Fruit fly (Drosophila melanogaster) whole organism, embryonic: Measurements from ENCODE around the gene CG16953.

Source experiments
- B-H1 ChIP-seq: fragments of 200-800 bp; sonication (Bioruptor generic); IDR thresholded peaks from 3 replicates; pipeline ENCODE4 v1.3.6; 2022; ENCODE audit warnings: missing biosample characterization, missing genetic modification characterization
- C15 ChIP-seq: fragments of 200-800 bp; sonication (Bioruptor generic); IDR thresholded peaks from 3 replicates; pipeline ENCODE4 v1.3.6; 2022; ENCODE audit warnings: missing biosample characterization, missing genetic modification characterization
- CG11504 ChIP-seq: fragments of 200-800 bp; sonication (Bioruptor generic); optimal IDR thresholded peaks from 3 replicates; lab custom pipeline; 2019; ENCODE audit warnings: missing biosample characterization, mild to moderate bottlenecking, missing genetic modification characterization, moderate library complexity
- CG11560 ChIP-seq: fragments of 200-800 bp; sonication (Bioruptor generic); IDR thresholded peaks from 3 replicates; pipeline ENCODE4 v1.3.6; 2022; ENCODE audit warnings: missing biosample characterization, missing genetic modification characterization
- CG1233 ChIP-seq: fragments of 200-800 bp; sonication (Bioruptor generic); optimal IDR thresholded peaks from 4 replicates; lab custom pipeline; 2018; ENCODE audit warnings: missing biosample characterization, mild to moderate bottlenecking, missing genetic modification characterization
- CG12769 ChIP-seq: fragments of 200-800 bp; sonication (Bioruptor generic); optimal IDR thresholded peaks from 2 replicates; lab custom pipeline; 2019; ENCODE audit warnings: missing biosample characterization, mild to moderate bottlenecking, missing genetic modification characterization, moderate library complexity
- CG13624 ChIP-seq: fragments of 200-800 bp; sonication (Bioruptor generic); optimal IDR thresholded peaks from 2 replicates; lab custom pipeline; 2016; ENCODE audit warnings: missing biosample characterization, missing genetic modification characterization
- CG14050 ChIP-seq: fragments of 200-800 bp; sonication (Bioruptor generic); IDR thresholded peaks from 3 replicates; pipeline ENCODE4 v1.3.6; 2022; ENCODE audit warnings: missing biosample characterization, missing genetic modification characterization
- CG15514 ChIP-seq: fragments of 200-800 bp; sonication (Bioruptor generic); optimal IDR thresholded peaks from 3 replicates; lab custom pipeline; 2017; ENCODE audit warnings: missing biosample characterization, missing genetic modification characterization, mild to moderate bottlenecking, moderate library complexity, missing genetic modification reagents
- CG17385 ChIP-seq: fragments of 200-800 bp; sonication (Bioruptor generic); optimal IDR thresholded peaks from 3 replicates; lab custom pipeline; 2018; ENCODE audit warnings: missing biosample characterization, mild to moderate bottlenecking, missing genetic modification characterization
- CG17912 ChIP-seq: fragments of 200-800 bp; sonication (Bioruptor generic); optimal IDR thresholded peaks from 2 replicates; lab custom pipeline; 2018; ENCODE audit warnings: missing biosample characterization, mild to moderate bottlenecking, missing genetic modification characterization
- CG4328 ChIP-seq: fragments of 200-800 bp; sonication (Bioruptor generic); optimal IDR thresholded peaks from 3 replicates; lab custom pipeline; 2017; ENCODE audit warnings: missing biosample characterization, missing genetic modification reagents, missing genetic modification characterization
- CG8290 ChIP-seq, 3 experiments: fragments of 200-800 bp; sonication (Bioruptor generic); optimal IDR thresholded peaks; 2 replicates each; lab custom pipeline; 2016 to 2019; ENCODE audit warnings: missing biosample characterization in 3 of 3, missing genetic modification characterization in 3 of 3, mild to moderate bottlenecking in 2 of 3, moderate library complexity in 1 of 3
- CG9609 ChIP-seq: fragments of 200-800 bp; sonication (Bioruptor generic); optimal IDR thresholded peaks from 3 replicates; lab custom pipeline; 2016; ENCODE audit warnings: missing biosample characterization, missing genetic modification characterization
- D19B ChIP-seq: fragments of 200-800 bp; sonication (Bioruptor generic); optimal IDR thresholded peaks from 2 replicates; lab custom pipeline; 2017; ENCODE audit warnings: missing biosample characterization, mild to moderate bottlenecking, missing genetic modification characterization
- Dip3 ChIP-seq: fragments of 200-800 bp; sonication (Bioruptor generic); optimal IDR thresholded peaks from 3 replicates; lab custom pipeline; 2016; ENCODE audit warnings: missing biosample characterization, missing genetic modification characterization
- Drgx ChIP-seq: fragments of 200-800 bp; sonication (Bioruptor generic); IDR thresholded peaks from 2 replicates; pipeline ENCODE4 v1.3.6; 2022; ENCODE audit warnings: missing biosample characterization, missing genetic modification characterization
- E2f2 ChIP-seq: fragments of 200-800 bp; sonication (Bioruptor generic); IDR thresholded peaks from 2 replicates; pipeline ENCODE4 v1.3.6; 2022; ENCODE audit warnings: missing biosample characterization, missing genetic modification characterization
- Fer3 ChIP-seq: fragments of 200-800 bp; sonication (Bioruptor generic); optimal IDR thresholded peaks from 2 replicates; lab custom pipeline; 2018; ENCODE audit warnings: missing biosample characterization, mild to moderate bottlenecking, missing genetic modification characterization, moderate library complexity
- HmgD ChIP-seq: fragments of 200-800 bp; sonication (Bioruptor generic); optimal IDR thresholded peaks from 3 replicates; lab custom pipeline; 2016; ENCODE audit warnings: missing biosample characterization, missing genetic modification characterization
- Hr39 ChIP-seq: fragments of >200 bp; optimal IDR thresholded peaks from 2 replicates; lab custom pipeline; 2017
- MESR4 ChIP-seq: fragments of 200-800 bp; sonication (Bioruptor generic); optimal IDR thresholded peaks from 2 replicates; lab custom pipeline; 2018; ENCODE audit warnings: missing biosample characterization, mild to moderate bottlenecking, missing genetic modification characterization, moderate library complexity
- Nf-YB ChIP-seq: fragments of 200-800 bp; sonication (Bioruptor generic); optimal IDR thresholded peaks from 3 replicates; lab custom pipeline; 2019; ENCODE audit warnings: missing biosample characterization, mild to moderate bottlenecking, missing genetic modification characterization, moderate library complexity
- Optix ChIP-seq: fragments of 200-800 bp; sonication (Bioruptor generic); IDR thresholded peaks from 3 replicates; pipeline ENCODE4 v1.3.6; 2022; ENCODE audit warnings: missing biosample characterization, missing genetic modification characterization
- Ravus ChIP-seq: fragments of 200-800 bp; sonication (Bioruptor generic); IDR thresholded peaks from 2 replicates; pipeline ENCODE4 v1.3.6; 2022; ENCODE audit warnings: missing biosample characterization, missing genetic modification characterization
- Six4 ChIP-seq: fragments of 200-800 bp; sonication (Bioruptor generic); optimal IDR thresholded peaks from 2 replicates; lab custom pipeline; 2016; ENCODE audit warnings: missing biosample characterization, missing genetic modification characterization
- Ssrp ChIP-seq: fragments of 200-800 bp; sonication (Bioruptor generic); optimal IDR thresholded peaks from 2 replicates; lab custom pipeline; 2018; ENCODE audit warnings: missing biosample characterization, mild to moderate bottlenecking, missing genetic modification characterization, moderate library complexity
- ap ChIP-seq: fragments of 200-800 bp; sonication (Bioruptor generic); IDR thresholded peaks from 2 replicates; pipeline ENCODE4 v1.3.6; 2022; ENCODE audit warnings: missing biosample characterization, missing genetic modification characterization
- ase ChIP-seq: fragments of 200-800 bp; sonication (Bioruptor generic); IDR thresholded peaks from 3 replicates; pipeline ENCODE4 v1.3.6; 2022; ENCODE audit warnings: missing biosample characterization, missing genetic modification characterization
- dmrt11E ChIP-seq: fragments of 200-800 bp; sonication (Bioruptor generic); optimal IDR thresholded peaks from 3 replicates; lab custom pipeline; 2018; ENCODE audit warnings: missing biosample characterization, mild to moderate bottlenecking, missing genetic modification characterization, moderate library complexity
- eve ChIP-seq, 2 experiments: fragments of >200 bp; optimal IDR thresholded peaks; 2 replicates each; lab custom pipeline; 2017; ENCODE audit warnings: missing biosample characterization in 2 of 2, missing genetic modification characterization in 2 of 2
- exex ChIP-seq: fragments of 200-800 bp; sonication (Bioruptor generic); optimal IDR thresholded peaks from 4 replicates; lab custom pipeline; 2018; ENCODE audit warnings: missing biosample characterization, mild to moderate bottlenecking, missing genetic modification characterization, moderate library complexity
- fd3F ChIP-seq: fragments of 200-800 bp; sonication (Bioruptor generic); optimal IDR thresholded peaks from 2 replicates; lab custom pipeline; 2018; ENCODE audit warnings: missing biosample characterization, mild to moderate bottlenecking, missing genetic modification characterization, moderate library complexity
- fd96Cb ChIP-seq: fragments of 200-800 bp; sonication (Bioruptor generic); optimal IDR thresholded peaks from 2 replicates; lab custom pipeline; 2018; ENCODE audit warnings: missing biosample characterization, mild to moderate bottlenecking, missing genetic modification characterization, moderate library complexity
- gcm ChIP-seq: fragments of 200-800 bp; sonication (Bioruptor generic); optimal IDR thresholded peaks from 2 replicates; lab custom pipeline; 2019; ENCODE audit warnings: missing biosample characterization, mild to moderate bottlenecking, missing genetic modification characterization, moderate library complexity
- gcm2 ChIP-seq: fragments of 200-800 bp; sonication (Bioruptor generic); optimal IDR thresholded peaks from 2 replicates; lab custom pipeline; 2016; ENCODE audit warnings: missing biosample characterization, missing genetic modification characterization
- grau ChIP-seq: fragments of 200-800 bp; optimal IDR thresholded peaks from 3 replicates; lab custom pipeline; 2019; ENCODE audit warnings: missing biosample characterization, mild to moderate bottlenecking, missing genetic modification characterization, moderate library complexity
- ind ChIP-seq: fragments of 200-800 bp; sonication (Bioruptor generic); optimal IDR thresholded peaks from 3 replicates; lab custom pipeline; 2016; ENCODE audit warnings: missing biosample characterization, missing genetic modification characterization
- pros ChIP-seq: fragments of 200-800 bp; sonication (Bioruptor generic); optimal IDR thresholded peaks from 3 replicates; lab custom pipeline; 2019; ENCODE audit warnings: missing biosample characterization, mild to moderate bottlenecking, missing genetic modification characterization, moderate library complexity
- ranshi ChIP-seq: fragments of 200-800 bp; sonication (Bioruptor generic); IDR thresholded peaks from 2 replicates; pipeline ENCODE4 v1.3.6; 2022; ENCODE audit warnings: missing biosample characterization, missing genetic modification characterization
- rib ChIP-seq: fragments of 200-800 bp; sonication (Bioruptor generic); IDR thresholded peaks from 2 replicates; pipeline ENCODE4 v1.3.6; 2022; ENCODE audit warnings: missing biosample characterization, missing genetic modification characterization
- sc ChIP-seq, 3 experiments: fragments of >200 bp in 2 of 3; fragments of 200-800 bp in 1 of 3; sonication (Bioruptor generic) in 1 of 3; optimal IDR thresholded peaks; 2 replicates in 2 of 3; 3 replicates in 1 of 3; lab custom pipeline; 2017; ENCODE audit warnings: mild to moderate bottlenecking in 1 of 3, missing biosample characterization in 1 of 3, missing genetic modification characterization in 1 of 3, missing genetic modification reagents in 1 of 3
- slbo ChIP-seq: fragments of 200-800 bp; sonication (Bioruptor generic); IDR thresholded peaks from 2 replicates; pipeline ENCODE4 v1.3.6; 2022; ENCODE audit warnings: missing biosample characterization, missing genetic modification characterization
- slou ChIP-seq: fragments of 200-800 bp; sonication (Bioruptor generic); optimal IDR thresholded peaks from 3 replicates; lab custom pipeline; 2016; ENCODE audit warnings: missing biosample characterization, missing genetic modification characterization
- tap ChIP-seq: fragments of 200-800 bp; optimal IDR thresholded peaks from 3 replicates; lab custom pipeline; 2019; ENCODE audit warnings: missing biosample characterization, mild to moderate bottlenecking, missing genetic modification characterization, moderate library complexity
- tin ChIP-seq: fragments of 200-800 bp; sonication (Bioruptor generic); optimal IDR thresholded peaks from 3 replicates; lab custom pipeline; 2016; ENCODE audit warnings: missing biosample characterization, missing genetic modification characterization
- unc-4 ChIP-seq: fragments of 200-800 bp; sonication (Bioruptor generic); IDR thresholded peaks from 2 replicates; pipeline ENCODE4 v1.3.6; 2022; ENCODE audit warnings: missing biosample characterization, missing genetic modification characterization; ENCODE audit not compliant: partially characterized antibody
- unpg ChIP-seq: fragments of 200-800 bp; sonication (Bioruptor generic); optimal IDR thresholded peaks from 3 replicates; lab custom pipeline; 2018; ENCODE audit warnings: missing biosample characterization, mild to moderate bottlenecking, missing genetic modification characterization, moderate library complexity
- zen ChIP-seq: fragments of 200-800 bp; sonication (Bioruptor generic); optimal IDR thresholded peaks from 3 replicates; lab custom pipeline; 2018; ENCODE audit warnings: missing biosample characterization, mild to moderate bottlenecking, missing genetic modification characterization, moderate library complexity

The CG16953 gene

DNA sequence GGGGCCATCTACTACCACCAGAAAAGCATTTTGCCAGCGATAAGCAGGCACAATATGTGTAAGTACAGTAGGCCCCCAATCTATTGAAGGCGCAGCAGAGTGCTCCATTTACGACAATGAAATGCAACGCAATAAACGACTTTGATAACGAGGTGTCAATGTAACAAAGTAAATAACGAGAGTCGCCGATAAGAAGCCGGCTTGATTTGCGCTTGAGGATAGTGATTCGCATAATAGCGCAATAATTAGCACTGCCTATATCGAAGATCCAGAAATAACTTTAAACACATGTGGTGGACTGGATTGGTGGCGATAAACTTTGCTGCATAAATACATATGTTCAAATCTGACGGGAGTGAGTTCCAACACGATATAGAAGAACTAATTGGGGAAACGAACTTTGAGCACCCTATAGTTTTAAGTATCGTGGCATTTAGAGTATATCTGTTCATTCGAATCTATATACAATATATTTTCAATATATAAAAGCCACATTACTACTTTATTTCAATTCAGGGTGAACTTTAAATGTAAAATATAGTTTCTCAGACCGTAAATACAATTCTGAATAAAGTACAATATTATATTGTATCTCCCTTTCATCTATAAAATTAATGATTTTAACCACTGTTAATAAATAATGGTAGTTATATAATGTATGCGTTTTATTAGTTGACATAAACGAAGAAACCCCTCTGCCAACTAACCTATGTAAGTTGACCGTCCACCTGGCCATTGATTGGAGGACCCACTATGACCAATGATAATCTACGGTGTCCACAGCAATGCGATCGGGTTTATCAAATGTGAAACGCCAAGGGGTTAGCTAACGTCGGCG is 36.4 kb downstream of the CG16953 start (continued):
- TF ChIP-seq CG4328 (GFP tag; lab: Kevin White, UChicago) = peak; percentile 9
- TF ChIP-seq ap (GFP tag; lab: Robert Waterston, UW) = no peak
- peak; percentile 45 for TF ChIP-seq slbo
- TF ChIP-seq B-H1 (GFP tag; lab: Robert Waterston, UW) = no peak
- TF ChIP-seq Dip3 = no peak
- TF ChIP-seq MESR4 (GFP tag; lab: Kevin White, UChicago) = no peak
- no peak for TF ChIP-seq Nf-YB (GFP tag; lab: Kevin White, UChicago)
- no peak for TF ChIP-seq fd96Cb (tag; lab: Kevin White, UChicago)
- no peak for TF ChIP-seq fd3F (GFP tag; lab: Kevin White, UChicago)
- TF ChIP-seq CG12769 (tag; lab: Kevin White, UChicago) = peak; percentile 43
- no peak for TF ChIP-seq CG8290 (GFP tag; optimal IDR thresholded peaks at IDR 0.05; lab: Kevin White, UChicago)
- peak in 1 of 2 experiments; percentile 56 for TF ChIP-seq CG8290 (tag; optimal IDR thresholded peaks at IDR 0.05; lab: Kevin White, UChicago)
- no peak for TF ChIP-seq CG13624 (GFP tag; lab: Kevin White, UChicago)
- no peak for TF ChIP-seq Ravus (GFP tag; lab: Robert Waterston, UW)
- TF ChIP-seq pros (GFP tag; lab: Kevin White, UChicago) = no peak
- no peak for TF ChIP-seq tin
- TF ChIP-seq sc (optimal IDR thresholded peaks at IDR 0.05; lab: Kevin White, UChicago) = no peak
- TF ChIP-seq sc (GFP tag; optimal IDR thresholded peaks at IDR 0.05; lab: Kevin White, UChicago) = no peak
- TF ChIP-seq Drgx (GFP tag; lab: Robert Waterston, UW) = peak; percentile 32; the same call in 1 of the 2 replicates
- peak; percentile 9 for TF ChIP-seq CG11504 (tag; lab: Kevin White, UChicago)
- peak in 1 of 2 experiments; percentile 48 for TF ChIP-seq eve (GFP tag; optimal IDR thresholded peaks at IDR 0.05; lab: Kevin White, UChicago)
- no peak for TF ChIP-seq tap (tag; lab: Kevin White, UChicago)
- peak; percentile 43 for TF ChIP-seq CG17912 (GFP tag; lab: Kevin White, UChicago)
- no peak for TF ChIP-seq slou (GFP tag; lab: Kevin White, UChicago)
- TF ChIP-seq zen (tag; lab: Kevin White, UChicago) = no peak
- TF ChIP-seq Six4 (GFP tag; lab: Kevin White, UChicago) = no peak
- TF ChIP-seq Optix = no peak
- TF ChIP-seq C15 = no peak
- no peak for TF ChIP-seq Ssrp (tag; lab: Kevin White, UChicago)
- TF ChIP-seq ranshi = no peak
- no peak for TF ChIP-seq CG1233 (GFP tag; lab: Kevin White, UChicago)
- no peak for TF ChIP-seq Fer3 (tag; lab: Kevin White, UChicago)
- peak; percentile 63 for TF ChIP-seq exex
- TF ChIP-seq CG11560 = no peak
- no peak for TF ChIP-seq CG17385 (GFP tag; lab: Kevin White, UChicago)
- no peak for TF ChIP-seq Hr39
- TF ChIP-seq dmrt11E (tag; lab: Kevin White, UChicago) = no peak
- no peak for TF ChIP-seq unpg
- TF ChIP-seq ind (GFP tag; lab: Kevin White, UChicago) = peak; percentile 26
- no peak for TF ChIP-seq E2f2 (GFP tag; lab: Robert Waterston, UW)
- no peak; the same call in 2 of the 3 replicates for TF ChIP-seq ase
- TF ChIP-seq grau (tag; lab: Kevin White, UChicago) = peak; percentile 88
- TF ChIP-seq CG15514 (GFP tag; lab: Kevin White, UChicago) = no peak
- peak; percentile 59 for TF ChIP-seq rib (GFP tag; lab: Robert Waterston, UW)
- TF ChIP-seq gcm2 (GFP tag; lab: Kevin White, UChicago) = no peak
- no peak for TF ChIP-seq unc-4 (GFP tag; lab: Robert Waterston, UW)
- TF ChIP-seq D19B (GFP tag; lab: Kevin White, UChicago) = peak; percentile 84
- TF ChIP-seq CG14050 (GFP tag; lab: Robert Waterston, UW) = no peak
- no peak for TF ChIP-seq gcm
- no peak for TF ChIP-seq HmgD
- no peak for TF ChIP-seq CG9609 (GFP tag; lab: Kevin White, UChicago)
